Fruit fly (Drosophila melanogaster): ENCODE measurements around the gene Gs2.
A peak's percentile ranks its signal among the peaks of the same experiment; 100 is the strongest.

Gene Gs2

DNA sequence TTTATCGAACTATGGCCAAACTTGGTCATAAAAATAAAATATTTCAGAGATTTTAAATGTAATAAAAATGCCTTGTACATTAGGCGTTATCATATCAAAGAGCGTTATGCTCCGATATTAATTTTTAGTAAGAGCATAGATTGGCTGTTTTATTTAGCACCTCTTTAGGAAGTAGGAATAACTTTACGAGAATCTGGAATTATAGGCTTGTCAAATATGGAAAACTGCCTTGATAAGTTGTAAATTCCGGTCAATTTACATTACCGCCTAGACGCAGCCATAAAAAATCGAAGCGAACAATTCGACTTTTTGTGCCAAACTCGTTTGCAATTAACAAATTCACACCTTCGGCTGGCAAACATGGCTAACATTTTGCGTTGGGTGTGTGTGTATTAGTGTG, 561 bp upstream of the Gs2 start:
- peak; percentile 14 for TF ChIP-seq kay (GFP tag; ENCODE audit: borderline replicate concordance)
- no peak for TF ChIP-seq Crg-1 (GFP tag; optimal IDR thresholded peaks at IDR 0.05)

DNA sequence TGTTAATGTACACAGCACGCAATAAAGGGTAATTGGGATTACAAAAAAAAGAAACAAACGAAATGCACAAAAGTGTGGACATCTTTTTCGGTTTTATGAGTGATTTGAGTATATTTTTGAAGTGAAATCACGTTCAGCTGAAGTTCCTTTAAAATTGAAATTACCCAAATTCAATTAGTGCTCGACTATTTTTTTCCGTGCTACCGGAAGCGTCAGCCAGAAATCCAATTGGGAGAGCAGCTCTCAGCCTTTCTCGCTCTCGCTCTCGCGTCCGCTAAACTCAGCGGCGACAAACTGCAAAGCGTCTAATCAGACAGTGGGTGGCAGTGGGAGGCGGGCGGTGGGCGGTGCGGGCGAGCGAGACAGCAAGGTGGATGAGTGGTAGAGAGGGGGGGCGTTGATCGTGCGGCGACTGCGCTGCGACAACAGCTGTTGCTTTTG, 665 bp downstream of the Gs2 start:
- TF ChIP-seq CG12768 (GFP tag; optimal IDR thresholded peaks at IDR 0.05) (peak; percentile 92), cic (GFP tag; optimal IDR thresholded peaks at IDR 0.05) (peak; percentile 99), Hr96 (GFP tag; optimal IDR thresholded peaks at IDR 0.05) (peak; percentile 88), Crg-1 (GFP tag; optimal IDR thresholded peaks at IDR 0.05) (peak; percentile 70), toe (GFP tag; optimal IDR thresholded peaks at IDR 0.05) (peak; percentile 59), Clk (GFP tag; optimal IDR thresholded peaks at IDR 0.05) (peak; percentile 98), ovo (GFP tag; optimal IDR thresholded peaks at IDR 0.05) (peak; percentile 99), CG33017 (tag; optimal IDR thresholded peaks at IDR 0.05) (peak; percentile 86), pad (GFP tag; optimal IDR thresholded peaks at IDR 0.05) (peak; percentile 74), CG1620 (GFP tag; optimal IDR thresholded peaks at IDR 0.05) (peak; percentile 57), CG7045 (GFP tag; optimal IDR thresholded peaks at IDR 0.05) (peak; percentile 90), CG14711 (tag; optimal IDR thresholded peaks at IDR 0.05) (peak; percentile 88), tj (GFP tag; optimal IDR thresholded peaks at IDR 0.05) (peak; percentile 87), CG11617 (GFP tag; optimal IDR thresholded peaks at IDR 0.05) (peak; percentile 92), bab1 (GFP tag; optimal IDR thresholded peaks at IDR 0.05) (peak; percentile 98), cnc (optimal IDR thresholded peaks at IDR 0.05) (no peak), kay (GFP tag; ENCODE audit: borderline replicate concordance) (peak; percentile 92), Mnt (GFP tag; optimal IDR thresholded peaks at IDR 0.05) (peak; percentile 78), CG5204 (GFP tag; optimal IDR thresholded peaks at IDR 0.05) (peak; percentile 80), CG7101 (tag; optimal IDR thresholded peaks at IDR 0.05) (peak; percentile 89)

DNA sequence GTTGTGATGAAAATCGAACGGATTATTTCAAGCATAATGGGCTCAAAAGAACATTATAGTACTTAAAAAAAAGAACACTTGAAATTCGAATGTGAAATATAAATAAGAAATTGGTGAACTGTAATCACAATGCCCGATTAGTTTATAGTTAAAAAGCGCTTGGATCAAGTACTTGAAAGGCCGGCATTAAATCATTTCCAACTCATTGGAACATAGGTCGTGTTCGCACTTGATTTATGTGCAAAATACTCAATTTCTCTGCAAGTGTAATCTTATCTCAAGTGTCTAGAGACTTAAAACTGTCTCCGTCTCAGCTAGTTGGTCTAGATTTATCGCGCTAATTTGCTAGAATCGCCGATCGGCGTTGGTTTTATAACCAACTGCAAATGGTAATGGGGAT, 1.9 kb downstream of the Gs2 start:
- TF ChIP-seq pad (GFP tag; optimal IDR thresholded peaks at IDR 0.05) (no peak), Hr96 (GFP tag; optimal IDR thresholded peaks at IDR 0.05) (no peak), CG11617 (GFP tag; optimal IDR thresholded peaks at IDR 0.05) (no peak), ovo (GFP tag; optimal IDR thresholded peaks at IDR 0.05) (no peak), cic (GFP tag; optimal IDR thresholded peaks at IDR 0.05) (no peak), CG1620 (GFP tag; optimal IDR thresholded peaks at IDR 0.05) (no peak), tj (GFP tag; optimal IDR thresholded peaks at IDR 0.05) (no peak), CG7101 (tag; optimal IDR thresholded peaks at IDR 0.05) (no peak), cnc (optimal IDR thresholded peaks at IDR 0.05) (no peak), toe (GFP tag; optimal IDR thresholded peaks at IDR 0.05) (no peak), CG5204 (GFP tag; optimal IDR thresholded peaks at IDR 0.05) (no peak), CG33017 (tag; optimal IDR thresholded peaks at IDR 0.05) (no peak), Clk (GFP tag; optimal IDR thresholded peaks at IDR 0.05) (no peak)

DNA sequence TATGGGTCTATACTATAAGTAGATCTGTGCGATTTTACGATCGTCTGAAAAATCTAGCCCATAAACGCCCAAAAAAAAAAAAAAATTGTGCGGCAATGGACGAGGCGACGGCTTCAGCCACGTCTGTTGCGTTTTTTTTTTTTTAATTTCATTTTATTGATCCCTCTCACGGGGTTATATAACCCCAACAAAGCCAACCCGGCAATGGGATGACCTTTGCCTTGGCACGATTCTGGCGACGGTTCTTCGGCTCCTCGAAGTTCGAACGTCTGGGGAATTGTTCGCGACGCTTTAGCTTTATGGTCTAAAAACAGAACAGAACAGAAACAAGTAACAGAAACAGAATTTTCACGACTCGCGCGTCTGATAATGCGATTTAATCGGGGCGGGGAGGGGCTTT, 2.8 kb downstream of the Gs2 start:
- TF ChIP-seq CG12768 (GFP tag; optimal IDR thresholded peaks at IDR 0.05) (no peak), CG11617 (GFP tag; optimal IDR thresholded peaks at IDR 0.05) (no peak), CG7101 (tag; optimal IDR thresholded peaks at IDR 0.05) (no peak), Hr96 (GFP tag; optimal IDR thresholded peaks at IDR 0.05) (no peak), CG14711 (tag; optimal IDR thresholded peaks at IDR 0.05) (no peak), CG33017 (tag; optimal IDR thresholded peaks at IDR 0.05) (no peak), bab1 (GFP tag; optimal IDR thresholded peaks at IDR 0.05) (no peak), CG5204 (GFP tag; optimal IDR thresholded peaks at IDR 0.05) (no peak), pad (GFP tag; optimal IDR thresholded peaks at IDR 0.05) (no peak)

DNA sequence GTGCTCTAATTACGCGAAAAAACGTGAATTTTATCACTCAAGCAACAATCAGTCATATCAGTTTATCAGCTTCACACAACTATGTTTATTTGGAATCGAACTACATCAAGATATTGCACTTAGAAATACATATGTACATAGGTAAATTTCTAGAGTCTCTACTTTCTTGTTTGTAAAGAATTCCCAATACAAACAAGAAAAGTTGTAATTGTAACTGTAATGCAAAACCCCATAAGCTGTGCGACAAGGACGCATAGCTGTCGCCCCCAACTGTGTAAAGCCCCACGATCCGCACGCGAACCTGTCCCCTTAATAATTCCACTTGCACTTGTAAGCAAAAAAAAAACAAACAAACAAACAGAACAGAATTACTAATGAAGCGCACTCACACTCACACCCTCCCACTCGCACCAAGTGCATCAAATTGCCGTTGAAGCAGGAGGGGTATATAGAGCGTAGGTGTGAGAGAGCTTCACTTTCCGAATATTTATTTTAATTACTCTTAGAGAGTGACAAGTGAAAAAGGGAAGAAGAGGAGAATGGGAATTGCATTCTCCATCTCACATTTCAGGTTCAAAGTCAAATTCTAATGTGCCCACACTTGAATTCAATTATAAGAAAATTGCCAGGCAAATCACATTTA, 3.4 kb downstream of the Gs2 start:
- TF ChIP-seq Crg-1 (GFP tag; optimal IDR thresholded peaks at IDR 0.05) (peak; percentile 43), bab1 (GFP tag; optimal IDR thresholded peaks at IDR 0.05) (no peak), CG11617 (GFP tag; optimal IDR thresholded peaks at IDR 0.05) (peak; percentile 35), CG7045 (GFP tag; optimal IDR thresholded peaks at IDR 0.05) (peak; percentile 29), cnc (optimal IDR thresholded peaks at IDR 0.05) (no peak), tj (GFP tag; optimal IDR thresholded peaks at IDR 0.05) (no peak), CG12768 (GFP tag; optimal IDR thresholded peaks at IDR 0.05) (no peak), CG5204 (GFP tag; optimal IDR thresholded peaks at IDR 0.05) (no peak), Hr96 (GFP tag; optimal IDR thresholded peaks at IDR 0.05) (peak; percentile 46), toe (GFP tag; optimal IDR thresholded peaks at IDR 0.05) (peak; percentile 27), CG33017 (tag; optimal IDR thresholded peaks at IDR 0.05) (no peak), pad (GFP tag; optimal IDR thresholded peaks at IDR 0.05) (peak; percentile 89), CG14711 (tag; optimal IDR thresholded peaks at IDR 0.05) (peak; percentile 33), kay (GFP tag; ENCODE audit: borderline replicate concordance) (peak; percentile 90), CG1620 (GFP tag; optimal IDR thresholded peaks at IDR 0.05) (peak; percentile 57), cic (GFP tag; optimal IDR thresholded peaks at IDR 0.05) (peak; percentile 50), ovo (GFP tag; optimal IDR thresholded peaks at IDR 0.05) (peak; percentile 98), Clk (GFP tag; optimal IDR thresholded peaks at IDR 0.05) (no peak), Mnt (GFP tag; optimal IDR thresholded peaks at IDR 0.05) (peak; percentile 63), CG7101 (tag; optimal IDR thresholded peaks at IDR 0.05) (peak; percentile 54)

- peak; percentile 42 for TF ChIP-seq CG1620 (GFP tag; optimal IDR thresholded peaks at IDR 0.05)
- TF ChIP-seq ovo (GFP tag; optimal IDR thresholded peaks at IDR 0.05) = peak; percentile 95
- TF ChIP-seq CG33017 (tag; optimal IDR thresholded peaks at IDR 0.05) = no peak
- TF ChIP-seq CG12768 (GFP tag; optimal IDR thresholded peaks at IDR 0.05) = peak; percentile 30
- TF ChIP-seq toe (GFP tag; optimal IDR thresholded peaks at IDR 0.05) = peak; percentile 17
- peak; percentile 53 for TF ChIP-seq tj (GFP tag; optimal IDR thresholded peaks at IDR 0.05)
- TF ChIP-seq CG5204 (GFP tag; optimal IDR thresholded peaks at IDR 0.05) = no peak
- TF ChIP-seq Crg-1 (GFP tag; optimal IDR thresholded peaks at IDR 0.05) = peak; percentile 88
- TF ChIP-seq Hr96 (GFP tag; optimal IDR thresholded peaks at IDR 0.05) = no peak
- peak; percentile 91 for TF ChIP-seq Mnt (GFP tag; optimal IDR thresholded peaks at IDR 0.05)
- TF ChIP-seq cic (GFP tag; optimal IDR thresholded peaks at IDR 0.05) = peak; percentile 90
- peak; percentile 31 for TF ChIP-seq CG7045 (GFP tag; optimal IDR thresholded peaks at IDR 0.05)
- TF ChIP-seq kay (GFP tag; ENCODE audit: borderline replicate concordance) = peak; percentile 69
- peak; percentile 3 for TF ChIP-seq Clk (GFP tag; optimal IDR thresholded peaks at IDR 0.05)
- TF ChIP-seq CG7101 (tag; optimal IDR thresholded peaks at IDR 0.05) = peak; percentile 72
- no peak for TF ChIP-seq cnc (optimal IDR thresholded peaks at IDR 0.05)
- peak; percentile 41 for TF ChIP-seq CG14711 (tag; optimal IDR thresholded peaks at IDR 0.05)
- TF ChIP-seq CG11617 (GFP tag; optimal IDR thresholded peaks at IDR 0.05) = peak; percentile 30
- no peak for TF ChIP-seq bab1 (GFP tag; optimal IDR thresholded peaks at IDR 0.05)
- peak; percentile 66 for TF ChIP-seq pad (GFP tag; optimal IDR thresholded peaks at IDR 0.05)
These were observed 4.7 kb downstream of the Gs2 start for dm6 chrX:11427282-11427689.

All from whole organism, adult.